Worm (Caenorhabditis elegans): ENCODE measurements around the gene set-2.

ce11 chrIII:4918906-4919305, 11.1 kb downstream of the set-2 start:
- TF ChIP-seq sox-4 (tag; optimal IDR thresholded peaks at IDR 0.05) = no peak
- no peak for TF ChIP-seq pha-4 (tag; optimal IDR thresholded peaks at IDR 0.05)
- no peak for TF ChIP-seq ceh-45 (GFP tag; IDR thresholded peaks at IDR 0.05)
- no peak for TF ChIP-seq ceh-34 (tag; optimal IDR thresholded peaks at IDR 0.05)
- TF ChIP-seq hlh-15 (tag; optimal IDR thresholded peaks at IDR 0.05) = no peak
- TF ChIP-seq ceh-14 (tag; optimal IDR thresholded peaks at IDR 0.05) = no peak
- TF ChIP-seq fkh-10 (GFP tag; optimal IDR thresholded peaks at IDR 0.05) = no peak
- no peak for TF ChIP-seq ama-1 (optimal IDR thresholded peaks at IDR 0.05)
